Fruit fly (Drosophila melanogaster): ENCODE measurements around the gene CG7884.

CG7884 gene

DNA sequence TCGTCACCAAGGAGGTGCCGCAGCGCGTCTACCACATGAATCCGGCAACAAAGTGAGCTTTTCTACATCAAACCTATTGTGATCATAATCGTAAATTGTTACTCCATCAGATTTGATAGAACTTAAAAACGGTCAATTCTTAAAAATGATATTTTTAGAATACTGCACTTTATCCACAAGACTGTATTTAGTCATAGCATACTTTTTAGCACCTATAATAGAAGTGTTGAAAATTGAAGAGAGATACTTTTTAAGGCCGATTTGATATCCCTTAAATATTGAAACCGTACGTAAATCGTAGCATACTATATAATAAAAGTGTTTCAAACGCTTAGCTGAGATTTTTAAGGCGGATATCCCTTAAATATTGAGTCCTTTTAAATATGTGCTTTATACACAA lies 29.7 kb downstream of the CG7884 start:
- no peak for TF ChIP-seq CG10274 (GFP tag; optimal IDR thresholded peaks at IDR 0.05)
- TF ChIP-seq CG9932 (GFP tag; IDR thresholded peaks at IDR 0.05): no peak
- no peak for TF ChIP-seq fd3F (GFP tag; optimal IDR thresholded peaks at IDR 0.05)
- no peak for TF ChIP-seq pan (optimal IDR thresholded peaks at IDR 0.05)
- no peak for TF ChIP-seq pan (GFP tag; optimal IDR thresholded peaks at IDR 0.05 in 1 of 2, IDR thresholded peaks at IDR 0.05 in 1 of 2)
- peak; percentile 53; the same call in 1 of the 2 replicates for TF ChIP-seq CG17612 (GFP tag; IDR thresholded peaks at IDR 0.05)
- TF ChIP-seq abd-A (tag; optimal IDR thresholded peaks at IDR 0.05): no peak
- TF ChIP-seq Xbp1 (GFP tag; optimal IDR thresholded peaks at IDR 0.05): no peak
- no peak for TF ChIP-seq ATbp (GFP tag; optimal IDR thresholded peaks at IDR 0.05)
- peak; percentile 81 for TF ChIP-seq CG8290 (GFP tag; optimal IDR thresholded peaks at IDR 0.05)
- TF ChIP-seq CG8290 (tag; optimal IDR thresholded peaks at IDR 0.05): peak in 1 of 2 experiments; percentile 47
- TF ChIP-seq CG12391 (tag; optimal IDR thresholded peaks at IDR 0.05): no peak

dm6 chrX:19259802-19260695 lies 39.6 kb downstream of the CG7884 start:
- TF ChIP-seq exex (tag; optimal IDR thresholded peaks at IDR 0.05) (no peak), Adf1 (GFP tag; IDR thresholded peaks at IDR 0.05) (peak; percentile 56; the same call in 1 of the 2 replicates), CG4328 (GFP tag; optimal IDR thresholded peaks at IDR 0.05) (no peak), Pdp1 (GFP tag; optimal IDR thresholded peaks at IDR 0.05) (peak in 1 of 2 experiments; percentile 64), pho (GFP tag; optimal IDR thresholded peaks at IDR 0.05) (no peak), Trl (optimal IDR thresholded peaks at IDR 0.05) (peak; percentile 74 to 77), Trl (GFP tag; optimal IDR thresholded peaks at IDR 0.05) (no peak), Sry-β (GFP tag; optimal IDR thresholded peaks at IDR 0.05) (no peak), CG7556 (GFP tag; optimal IDR thresholded peaks at IDR 0.05) (no peak), unc-4 (GFP tag; IDR thresholded peaks at IDR 0.05; ENCODE audit: partially characterized antibody) (no peak), Side (GFP tag; optimal IDR thresholded peaks at IDR 0.05) (no peak), Opbp (GFP tag; IDR thresholded peaks at IDR 0.05; ENCODE audit: partially characterized antibody) (no peak), Poxn (GFP tag; IDR thresholded peaks at IDR 0.05) (no peak), chinmo (GFP tag; IDR thresholded peaks at IDR 0.05; ENCODE audit: partially characterized antibody) (0 out of 4 replicates have a peak, but pooled peaks have one; percentile 46), pros (GFP tag; optimal IDR thresholded peaks at IDR 0.05) (peak; percentile 7), kni (GFP tag; optimal IDR thresholded peaks at IDR 0.05) (peak; percentile 28), MTF-1 (GFP tag; optimal IDR thresholded peaks at IDR 0.05; ENCODE audit: borderline replicate concordance) (no peak), CG4360 (GFP tag; IDR thresholded peaks at IDR 0.05) (peak; percentile 94), CG33557 (GFP tag; optimal IDR thresholded peaks at IDR 0.05) (no peak)

- TF ChIP-seq dm (GFP tag; optimal IDR thresholded peaks at IDR 0.05): no peak
- no peak for TF ChIP-seq CG2678 (tag; optimal IDR thresholded peaks at IDR 0.05)
- 0 out of 2 replicates have a peak, but pooled peaks have one; percentile 11 for TF ChIP-seq CG42726 (GFP tag; IDR thresholded peaks at IDR 0.05; ENCODE audit: partially characterized antibody)
- no peak for TF ChIP-seq Aef1 (GFP tag; IDR thresholded peaks at IDR 0.05)
- TF ChIP-seq CG12391 (tag; optimal IDR thresholded peaks at IDR 0.05): no peak
- TF ChIP-seq lbe (GFP tag; optimal IDR thresholded peaks at IDR 0.05): no peak
- TF ChIP-seq luna (GFP tag; optimal IDR thresholded peaks at IDR 0.05): no peak
- TF ChIP-seq Elba2 (GFP tag; optimal IDR thresholded peaks at IDR 0.05): peak; percentile 19
- no peak for TF ChIP-seq gsb-n (tag; optimal IDR thresholded peaks at IDR 0.05)
- no peak for TF ChIP-seq Rx (GFP tag; IDR thresholded peaks at IDR 0.05)
- no peak for TF ChIP-seq CG9727 (GFP tag; optimal IDR thresholded peaks at IDR 0.05)
- no peak for TF ChIP-seq CG11247 (GFP tag; IDR thresholded peaks at IDR 0.05)
- TF ChIP-seq HLHmδ (GFP tag; optimal IDR thresholded peaks at IDR 0.05): no peak
- TF ChIP-seq otp (GFP tag; IDR thresholded peaks at IDR 0.05): no peak
- TF ChIP-seq nom (GFP tag; optimal IDR thresholded peaks at IDR 0.05): peak; percentile 41
- no peak for TF ChIP-seq kah (GFP tag; optimal IDR thresholded peaks at IDR 0.05)
- TF ChIP-seq seq (GFP tag; IDR thresholded peaks at IDR 0.05): no peak
- TF ChIP-seq CG5245 (GFP tag; optimal IDR thresholded peaks at IDR 0.05): no peak
- peak; percentile 71 for TF ChIP-seq crol (GFP tag; IDR thresholded peaks at IDR 0.05)
- TF ChIP-seq Sry-β (GFP tag; optimal IDR thresholded peaks at IDR 0.05): no peak
Measured at dm6 chrX:19260696-19260989, 40.2 kb downstream of the CG7884 start.

Data from whole organism, embryonic.